Worm (Caenorhabditis elegans): ENCODE measurements around the gene Y38H6C.13.

- TF ChIP-seq nhr-12 (tag; optimal IDR thresholded peaks at IDR 0.05) (no peak), unc-55 (GFP tag; optimal IDR thresholded peaks at IDR 0.05) (no peak), zag-1 (tag; optimal IDR thresholded peaks at IDR 0.05) (no peak), elt-3 (tag; optimal IDR thresholded peaks at IDR 0.05) (no peak), egl-27 (tag; optimal IDR thresholded peaks at IDR 0.05) (no peak), nhr-11 (tag; optimal IDR thresholded peaks at IDR 0.05) (no peak), nhr-77 (tag; optimal IDR thresholded peaks at IDR 0.05) (no peak), ceh-82 (tag; optimal IDR thresholded peaks at IDR 0.05) (no peak), unc-62 (GFP tag; optimal IDR thresholded peaks at IDR 0.05) (no peak), ztf-11 (tag; optimal IDR thresholded peaks at IDR 0.05) (no peak), nhr-237 (tag; optimal IDR thresholded peaks at IDR 0.05) (no peak), nhr-23 (tag; optimal IDR thresholded peaks at IDR 0.05) (no peak), dmd-4 (tag; optimal IDR thresholded peaks at IDR 0.05) (no peak), sma-3 (GFP tag; optimal IDR thresholded peaks at IDR 0.05) (no peak)
These were observed 16.5 kb downstream of the Y38H6C.13 start, which contains the start of gene slc-36.3 for ce11 chrV:20544092-20544491.
